Worm (Caenorhabditis elegans) whole organism, L3 larva: Measurements from ENCODE around the gene fbxl-4.

ENCODE experiments used
- ZK546.5 ChIP-seq: sonication (generic microtip); optimal IDR thresholded peaks from 2 replicates; lab custom pipeline; 2017; ENCODE audit warnings: missing biosample characterization, missing genetic modification characterization
- aly-2 ChIP-seq: fragments of 150-350 bp; optimal IDR thresholded peaks from 2 replicates; lab custom pipeline; 2014; ENCODE audit warnings: missing biosample characterization, missing genetic modification characterization
- elt-2 ChIP-seq: sonication (generic microtip); optimal IDR thresholded peaks from 2 replicates; lab custom pipeline; 2016; ENCODE audit warnings: missing genetic modification reagents, mild to moderate bottlenecking, missing genetic modification characterization, missing compliant biosample characterization
- mml-1 ChIP-seq: fragments of 150-350 bp; sonication (generic microtip); optimal IDR thresholded peaks from 3 replicates; lab custom pipeline; 2014; ENCODE audit warnings: missing biosample characterization, missing genetic modification characterization
- nhr-12 ChIP-seq: fragments of 150-350 bp; optimal IDR thresholded peaks from 2 replicates; lab custom pipeline; 2014; ENCODE audit warnings: missing biosample characterization, missing genetic modification characterization
- nhr-67 ChIP-seq: fragments of 150-350 bp; optimal IDR thresholded peaks from 2 replicates; lab custom pipeline; 2014; ENCODE audit warnings: missing biosample characterization, missing genetic modification characterization
- nhr-77 ChIP-seq: fragments of 150-350 bp; optimal IDR thresholded peaks from 2 replicates; lab custom pipeline; 2014; ENCODE audit warnings: missing biosample characterization, missing genetic modification characterization
- pqm-1 ChIP-seq: fragments of 150-350 bp; optimal IDR thresholded peaks from 2 replicates; lab custom pipeline; 2017; ENCODE audit warnings: missing biosample characterization, missing genetic modification characterization, inconsistent platforms
- tbx-2 ChIP-seq: sonication (generic microtip); optimal IDR thresholded peaks from 2 replicates; lab custom pipeline; 2016; ENCODE audit warnings: mild to moderate bottlenecking, missing genetic modification characterization, missing compliant biosample characterization
- unc-39 ChIP-seq: sonication (generic microtip); optimal IDR thresholded peaks from 4 replicates; lab custom pipeline; 2017; ENCODE audit warnings: missing biosample characterization, missing genetic modification characterization
- unc-62 ChIP-seq: fragments of 150-350 bp; sonication (generic microtip); optimal IDR thresholded peaks from 4 replicates; lab custom pipeline; 2014; ENCODE audit warnings: missing biosample characterization, missing genetic modification reagents, missing genetic modification characterization

ce11 chrX:6569624-6570023 lies 19.0 kb upstream of the fbxl-4 start, which contains the start of gene dop-3:
- TF ChIP-seq tbx-2 (tag; lab: Kevin White, UChicago) (no peak), ZK546.5 (tag; lab: Kevin White, UChicago) (no peak), nhr-12 (tag; lab: Kevin White, UChicago) (no peak), unc-62 (no peak), aly-2 (tag; lab: Kevin White, UChicago) (no peak), mml-1 (tag; lab: Kevin White, UChicago) (no peak), elt-2 (no peak), pqm-1 (no peak), nhr-67 (tag; lab: Kevin White, UChicago) (no peak), nhr-77 (tag; lab: Kevin White, UChicago) (no peak), unc-39 (no peak)
